Worm (Caenorhabditis elegans) whole organism, mixed stage, embryonic: ENCODE data around the gene ZK829.9.

Experiments used
- M03D4.4 ChIP-seq: sonication (generic microtip); optimal IDR thresholded peaks from 2 replicates; lab custom pipeline; 2017; ENCODE audit warnings: mild to moderate bottlenecking, missing genetic modification characterization, missing compliant biosample characterization
- bed-3 ChIP-seq: fragments of 200-800 bp; sonication (Bioruptor generic); optimal IDR thresholded peaks from 3 replicates; lab custom pipeline; 2018; ENCODE audit warnings: mild to moderate bottlenecking, missing genetic modification characterization, moderate library complexity, missing compliant biosample characterization
- ceh-39 ChIP-seq: fragments of 150-350 bp; optimal IDR thresholded peaks from 2 replicates; lab custom pipeline; 2014; ENCODE audit warnings: missing biosample characterization, missing genetic modification characterization
- ceh-43 ChIP-seq: fragments of 200-800 bp; sonication (Bioruptor generic); optimal IDR thresholded peaks from 2 replicates; lab custom pipeline; 2018; ENCODE audit warnings: mild to moderate bottlenecking, missing genetic modification characterization, moderate library complexity, missing compliant biosample characterization
- ces-1 ChIP-seq: fragments of 150-350 bp; optimal IDR thresholded peaks from 2 replicates; lab custom pipeline; 2014; ENCODE audit warnings: missing biosample characterization, missing genetic modification reagents, missing genetic modification characterization
- cnd-1 ChIP-seq: fragments of 200-800 bp; sonication (Bioruptor generic); optimal IDR thresholded peaks from 2 replicates; lab custom pipeline; 2018; ENCODE audit warnings: mild to moderate bottlenecking, missing genetic modification characterization, missing compliant biosample characterization
- elt-1 ChIP-seq: sonication (generic microtip); optimal IDR thresholded peaks from 2 replicates; lab custom pipeline; 2017; ENCODE audit warnings: missing genetic modification characterization, mild to moderate bottlenecking, missing compliant biosample characterization, antibody characterized with exemption, moderate library complexity, borderline replicate concordance; ENCODE audit not compliant: insufficient read depth
- elt-3 ChIP-seq: fragments of 150-350 bp; optimal IDR thresholded peaks from 2 replicates; lab custom pipeline; 2014; ENCODE audit warnings: missing biosample characterization, missing genetic modification characterization
- hlh-1 ChIP-seq: fragments of 150-350 bp; optimal IDR thresholded peaks from 2 replicates; lab custom pipeline; 2014; ENCODE audit warnings: missing biosample characterization, missing genetic modification reagents, missing genetic modification characterization
- mab-5 ChIP-seq: fragments of 150-350 bp; optimal IDR thresholded peaks from 2 replicates; lab custom pipeline; 2014; ENCODE audit warnings: missing biosample characterization, missing genetic modification characterization
- nhr-28 ChIP-seq: fragments of 150-350 bp; optimal IDR thresholded peaks from 2 replicates; lab custom pipeline; 2014; ENCODE audit warnings: missing biosample characterization, missing genetic modification characterization
- snpc-4 ChIP-seq: fragments of 150-350 bp; optimal IDR thresholded peaks from 2 replicates; lab custom pipeline; 2014; ENCODE audit warnings: missing biosample characterization, missing genetic modification characterization
- sptf-1 ChIP-seq: sonication (generic microtip); optimal IDR thresholded peaks from 2 replicates; lab custom pipeline; 2017; ENCODE audit warnings: mild to moderate bottlenecking, missing genetic modification characterization, moderate library complexity, missing compliant biosample characterization
- unc-120 ChIP-seq: sonication (generic microtip); optimal IDR thresholded peaks from 2 replicates; lab custom pipeline; 2017; ENCODE audit warnings: missing genetic modification characterization, missing compliant biosample characterization; ENCODE audit not compliant: poor library complexity, severe bottlenecking
- unc-39 ChIP-seq: fragments of 150-350 bp; optimal IDR thresholded peaks from 2 replicates; lab custom pipeline; 2014; ENCODE audit warnings: missing biosample characterization, missing genetic modification characterization
- unc-62 ChIP-seq: fragments of 150-350 bp; optimal IDR thresholded peaks from 2 replicates; lab custom pipeline; 2014; ENCODE audit warnings: missing biosample characterization, missing genetic modification reagents, missing genetic modification characterization
- zip-8 ChIP-seq: fragments of 150-350 bp; optimal IDR thresholded peaks from 2 replicates; lab custom pipeline; 2014; ENCODE audit warnings: missing biosample characterization, missing genetic modification characterization

Gene ZK829.9

DNA sequence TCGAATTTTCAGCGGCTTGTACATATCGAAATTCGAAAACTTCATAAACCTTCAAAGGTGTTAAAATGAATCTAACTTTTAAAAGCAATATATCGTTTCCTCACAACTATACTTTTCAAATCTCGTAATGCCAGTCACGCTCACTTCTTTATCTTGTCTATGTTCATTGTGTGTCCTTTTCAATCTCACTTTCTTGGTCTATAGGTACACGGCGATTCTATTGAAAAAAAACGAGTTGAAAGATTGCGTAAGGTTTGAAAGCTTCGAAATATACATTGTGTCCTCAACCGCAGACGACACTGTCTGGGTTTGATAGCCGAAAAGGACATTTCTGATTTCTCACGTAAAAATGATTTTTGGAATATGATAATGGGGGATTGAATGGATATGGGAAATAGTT lies 48.6 kb downstream of the ZK829.9 start:
- no peak for TF ChIP-seq cnd-1 (tag; lab: Kevin White, UChicago)
- TF ChIP-seq elt-3 = no peak
- no peak for TF ChIP-seq mab-5 (tag; lab: Kevin White, UChicago)
- no peak for TF ChIP-seq snpc-4
- TF ChIP-seq sptf-1 (tag; lab: Kevin White, UChicago) = no peak
- TF ChIP-seq bed-3 (GFP tag; lab: Kevin White, UChicago) = no peak
- TF ChIP-seq hlh-1 (tag; lab: Kevin White, UChicago) = no peak
- TF ChIP-seq M03D4.4 (tag; lab: Kevin White, UChicago) = no peak
- TF ChIP-seq ceh-43 (GFP tag; lab: Kevin White, UChicago) = no peak
- no peak for TF ChIP-seq unc-120
- TF ChIP-seq unc-39 = no peak
- TF ChIP-seq zip-8 = no peak

DNA sequence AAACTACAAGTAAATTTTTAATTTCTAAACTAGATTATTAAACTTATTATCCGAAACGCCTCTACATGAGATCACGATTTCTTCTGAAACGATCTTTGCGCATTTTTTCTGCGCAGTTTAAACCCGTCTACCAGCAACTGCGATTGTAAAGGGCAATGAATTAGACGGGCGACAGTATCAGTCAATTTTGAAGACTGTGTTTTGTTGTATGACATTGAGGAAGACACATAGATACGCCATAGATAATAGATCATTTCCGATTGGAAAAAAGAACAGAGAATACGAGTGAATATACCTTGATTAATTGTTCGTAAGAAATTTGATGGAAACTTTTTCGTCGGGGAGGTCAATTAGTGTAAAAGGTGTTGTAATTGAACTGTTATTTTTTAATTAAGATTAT lies 51.0 kb downstream of the ZK829.9 start:
- TF ChIP-seq bed-3 (GFP tag; lab: Kevin White, UChicago) (no peak), unc-62 (no peak), ceh-39 (tag; lab: Kevin White, UChicago) (no peak), nhr-28 (no peak), cnd-1 (tag; lab: Kevin White, UChicago) (no peak), elt-1 (peak; percentile 20), ces-1 (GFP tag; lab: Kevin White, UChicago) (no peak), mab-5 (tag; lab: Kevin White, UChicago) (no peak)
- TF ChIP-seq, all 35 proteins: peak for 1
